Worm (Caenorhabditis elegans): ENCODE measurements around the gene sdz-35.

DNA sequence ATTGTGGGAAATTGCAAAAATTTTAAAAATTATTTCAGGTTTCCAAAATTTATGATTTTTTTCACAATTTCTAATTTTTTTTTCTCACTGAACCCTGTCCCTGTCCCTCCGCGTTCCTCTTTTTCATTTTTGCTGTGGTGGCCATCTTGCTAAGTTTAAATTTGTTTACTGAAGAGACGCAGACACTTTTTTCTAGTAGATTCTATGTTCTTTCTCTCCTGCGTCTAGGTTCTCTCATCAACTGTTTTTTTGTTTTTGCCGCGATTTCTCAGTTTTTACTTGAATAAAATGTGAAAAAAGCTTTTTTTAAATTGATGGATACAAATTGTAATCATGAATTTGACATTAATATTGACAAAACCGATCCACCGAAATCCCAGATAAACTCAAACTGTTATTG lies 672 bp upstream of the sdz-35 start, which contains the start of gene ZC239.6:
- TF ChIP-seq ceh-82 (tag; optimal IDR thresholded peaks at IDR 0.05), result peak in 1 of 3 experiments; percentile 5
- no peak for TF ChIP-seq egl-27 (tag; optimal IDR thresholded peaks at IDR 0.05)
- TF ChIP-seq skn-1 (tag; optimal IDR thresholded peaks at IDR 0.05), result no peak

All from whole organism, L1 larva.